Worm (Caenorhabditis elegans) whole organism, L2 larva: Measurements from ENCODE around the gene W02B12.13.

Experiments used
- C34F6.9 ChIP-seq: fragments of 150-350 bp; optimal IDR thresholded peaks from 2 replicates; lab custom pipeline; 2014; ENCODE audit warnings: missing biosample characterization, missing genetic modification characterization
- F13H6.1 ChIP-seq: sonication (generic microtip); optimal IDR thresholded peaks from 2 replicates; lab custom pipeline; 2016; ENCODE audit warnings: missing genetic modification characterization, missing compliant biosample characterization
- R02D3.7 ChIP-seq: fragments of 150-350 bp; optimal IDR thresholded peaks from 2 replicates; lab custom pipeline; 2014; ENCODE audit warnings: missing biosample characterization, missing genetic modification characterization
- Y55F3AM.14 ChIP-seq: fragments of 200-800 bp; sonication (Bioruptor generic); optimal IDR thresholded peaks from 2 replicates; lab custom pipeline; 2018; ENCODE audit warnings: mild to moderate bottlenecking, missing genetic modification characterization, missing compliant biosample characterization
- alr-1 ChIP-seq: fragments of 150-350 bp; optimal IDR thresholded peaks from 2 replicates; lab custom pipeline; 2014; ENCODE audit warnings: missing biosample characterization, missing genetic modification characterization
- aly-2 ChIP-seq: fragments of 150-350 bp; optimal IDR thresholded peaks from 2 replicates; lab custom pipeline; 2014; ENCODE audit warnings: missing biosample characterization, missing genetic modification characterization
- ama-1 ChIP-seq: fragments of 150-350 bp; optimal IDR thresholded peaks from 2 replicates; lab custom pipeline; 2018; ENCODE audit warnings: inconsistent platforms
- blmp-1 ChIP-seq: sonication (generic microtip); optimal IDR thresholded peaks from 2 replicates; lab custom pipeline; 2017; ENCODE audit warnings: missing genetic modification characterization, mild to moderate bottlenecking, missing compliant biosample characterization, antibody characterized with exemption, moderate library complexity; ENCODE audit not compliant: insufficient read depth
- ceh-16 ChIP-seq: fragments of 150-350 bp; optimal IDR thresholded peaks from 2 replicates; lab custom pipeline; 2014; ENCODE audit warnings: missing biosample characterization, missing genetic modification characterization
- crh-2 ChIP-seq: sonication (generic microtip); optimal IDR thresholded peaks from 2 replicates; lab custom pipeline; 2017; ENCODE audit warnings: missing biosample characterization, missing genetic modification characterization
- dmd-4 ChIP-seq: sonication (generic microtip); optimal IDR thresholded peaks from 2 replicates; lab custom pipeline; 2017; ENCODE audit warnings: missing biosample characterization, missing genetic modification characterization
- egl-27 ChIP-seq: sonication (generic microtip); optimal IDR thresholded peaks from 3 replicates; lab custom pipeline; 2017; ENCODE audit warnings: missing biosample characterization, missing genetic modification reagents, missing genetic modification characterization
- elt-3 ChIP-seq: sonication (generic microtip); optimal IDR thresholded peaks from 2 replicates; lab custom pipeline; 2017; ENCODE audit warnings: missing biosample characterization, missing genetic modification characterization
- fos-1 ChIP-seq: fragments of 150-350 bp; optimal IDR thresholded peaks from 2 replicates; lab custom pipeline; 2014; ENCODE audit warnings: missing biosample characterization, missing genetic modification characterization
- lin-13 ChIP-seq: fragments of 150-350 bp; optimal IDR thresholded peaks from 2 replicates; lab custom pipeline; 2014; ENCODE audit warnings: missing biosample characterization, missing genetic modification reagents, missing genetic modification characterization
- lin-39 ChIP-seq: fragments of 150-350 bp; optimal IDR thresholded peaks from 2 replicates; lab custom pipeline; 2014; ENCODE audit warnings: missing biosample characterization, missing genetic modification reagents, missing genetic modification characterization
- mbf-1 ChIP-seq: sonication (generic microtip); optimal IDR thresholded peaks from 2 replicates; lab custom pipeline; 2017; ENCODE audit warnings: missing biosample characterization, missing genetic modification characterization
- mdl-1 ChIP-seq, 2 experiments: fragments of 150-350 bp in 1 of 2; sonication (generic microtip) in 1 of 2; optimal IDR thresholded peaks; 2 replicates each; lab custom pipeline; 2017; ENCODE audit warnings: missing biosample characterization in 2 of 2, missing genetic modification characterization in 2 of 2
- nhr-10 ChIP-seq: sonication (generic microtip); optimal IDR thresholded peaks from 2 replicates; lab custom pipeline; 2017; ENCODE audit warnings: missing biosample characterization, missing genetic modification characterization
- nhr-11 ChIP-seq: fragments of 150-350 bp; optimal IDR thresholded peaks from 2 replicates; lab custom pipeline; 2014; ENCODE audit warnings: missing biosample characterization, missing genetic modification characterization
- nhr-129 ChIP-seq: fragments of 150-350 bp; optimal IDR thresholded peaks from 2 replicates; lab custom pipeline; 2014; ENCODE audit warnings: missing biosample characterization, missing genetic modification characterization
- nhr-21 ChIP-seq: fragments of 150-350 bp; optimal IDR thresholded peaks from 2 replicates; lab custom pipeline; 2014; ENCODE audit warnings: missing biosample characterization, missing genetic modification characterization
- nhr-23 ChIP-seq: fragments of 150-350 bp; optimal IDR thresholded peaks from 2 replicates; lab custom pipeline; 2014; ENCODE audit warnings: missing biosample characterization, missing genetic modification reagents, missing genetic modification characterization
- nhr-77 ChIP-seq: fragments of 150-350 bp; optimal IDR thresholded peaks from 2 replicates; lab custom pipeline; 2014; ENCODE audit warnings: missing biosample characterization, missing genetic modification characterization
- peb-1 ChIP-seq: fragments of 150-350 bp; optimal IDR thresholded peaks from 2 replicates; lab custom pipeline; 2014; ENCODE audit warnings: missing biosample characterization, missing genetic modification characterization
- skn-1 ChIP-seq: sonication (generic microtip); optimal IDR thresholded peaks from 2 replicates; lab custom pipeline; 2017; ENCODE audit warnings: missing biosample characterization, missing genetic modification characterization
- sma-3 ChIP-seq: sonication (generic microtip); optimal IDR thresholded peaks from 2 replicates; lab custom pipeline; 2016; ENCODE audit warnings: missing genetic modification reagents, missing genetic modification characterization, missing compliant biosample characterization
- sma-9 ChIP-seq, 2 experiments: fragments of 150-350 bp in 1 of 2; sonication (generic microtip) in 1 of 2; optimal IDR thresholded peaks; 2 replicates each; lab custom pipeline; 2014 to 2016; ENCODE audit warnings: missing genetic modification characterization in 2 of 2, mild to moderate bottlenecking in 1 of 2, missing biosample characterization in 1 of 2, missing compliant biosample characterization in 1 of 2, missing genetic modification reagents in 1 of 2, moderate library complexity in 1 of 2
- snpc-4 ChIP-seq: fragments of 150-350 bp; optimal IDR thresholded peaks from 2 replicates; lab custom pipeline; 2014; ENCODE audit warnings: missing biosample characterization, missing genetic modification characterization
- unc-39 ChIP-seq: fragments of 150-350 bp; optimal IDR thresholded peaks from 2 replicates; lab custom pipeline; 2014; ENCODE audit warnings: missing biosample characterization, missing genetic modification characterization
- unc-55 ChIP-seq: fragments of 150-350 bp; sonication (generic microtip); optimal IDR thresholded peaks from 3 replicates; lab custom pipeline; 2014; ENCODE audit warnings: missing biosample characterization, missing genetic modification reagents, missing genetic modification characterization
- unc-62 ChIP-seq: fragments of 150-350 bp; optimal IDR thresholded peaks from 2 replicates; lab custom pipeline; 2014; ENCODE audit warnings: missing biosample characterization, missing genetic modification reagents, missing genetic modification characterization
- zag-1 ChIP-seq: fragments of 150-350 bp; optimal IDR thresholded peaks from 2 replicates; lab custom pipeline; 2014; ENCODE audit warnings: missing biosample characterization, missing genetic modification characterization
- ztf-4 ChIP-seq: fragments of 150-350 bp; optimal IDR thresholded peaks from 2 replicates; lab custom pipeline; 2014; ENCODE audit warnings: missing biosample characterization, missing genetic modification characterization

W02B12.13 gene

ce11 chrII:11444973-11445372, at the start of gene W02B12.13:
W02B12.13 (plus strand) TSS chrII:11445273.
- no peak for TF ChIP-seq F13H6.1 (tag; lab: Kevin White, UChicago)
- no peak for TF ChIP-seq peb-1 (tag; lab: Kevin White, UChicago)
- no peak for TF ChIP-seq unc-55 (GFP tag; lab: Kevin White, UChicago)
- no peak for TF ChIP-seq mdl-1 (tag; optimal IDR thresholded peaks at IDR 0.05; lab: Kevin White, UChicago)
- TF ChIP-seq sma-3 (GFP tag; lab: Kevin White, UChicago), result no peak
- no peak for TF ChIP-seq crh-2 (tag; lab: Kevin White, UChicago)
- no peak for TF ChIP-seq nhr-23 (tag; lab: Kevin White, UChicago)
- no peak for TF ChIP-seq egl-27 (tag; lab: Kevin White, UChicago)
- no peak for TF ChIP-seq ztf-4 (tag; lab: Kevin White, UChicago)
- no peak for TF ChIP-seq snpc-4 (tag; lab: Kevin White, UChicago)
- no peak for TF ChIP-seq fos-1 (tag; lab: Kevin White, UChicago)
- TF ChIP-seq elt-3 (tag; lab: Kevin White, UChicago), result no peak
- TF ChIP-seq lin-39 (tag; lab: Kevin White, UChicago), result no peak
- TF ChIP-seq Y55F3AM.14 (GFP tag; lab: Kevin White, UChicago), result no peak
- no peak for TF ChIP-seq lin-13 (GFP tag; lab: Kevin White, UChicago)
- no peak for TF ChIP-seq sma-9 (GFP tag; optimal IDR thresholded peaks at IDR 0.05; lab: Kevin White, UChicago)
- TF ChIP-seq sma-9 (tag; optimal IDR thresholded peaks at IDR 0.05; lab: Kevin White, UChicago), result no peak
- no peak for TF ChIP-seq C34F6.9

ce11 chrII:11396217-11396616, 48.9 kb upstream of the W02B12.13 start:
- TF ChIP-seq sma-9 (GFP tag; optimal IDR thresholded peaks at IDR 0.05; lab: Kevin White, UChicago) (no peak), sma-9 (tag; optimal IDR thresholded peaks at IDR 0.05; lab: Kevin White, UChicago) (no peak), C34F6.9 (no peak), lin-13 (GFP tag; lab: Kevin White, UChicago) (no peak), nhr-10 (no peak), unc-39 (tag; lab: Kevin White, UChicago) (no peak), alr-1 (tag; lab: Kevin White, UChicago) (no peak), mdl-1 (tag; optimal IDR thresholded peaks at IDR 0.05; lab: Kevin White, UChicago) (no peak), nhr-129 (tag; lab: Kevin White, UChicago) (no peak), R02D3.7 (tag; lab: Kevin White, UChicago) (no peak), zag-1 (tag; lab: Kevin White, UChicago) (no peak), dmd-4 (tag; lab: Kevin White, UChicago) (no peak), nhr-21 (no peak), skn-1 (tag; lab: Kevin White, UChicago) (no peak), ceh-16 (tag; lab: Kevin White, UChicago) (no peak), unc-62 (no peak), unc-55 (GFP tag; lab: Kevin White, UChicago) (no peak)

ce11 chrII:11398787-11399186, 46.3 kb upstream of the W02B12.13 start:
- TF ChIP-seq unc-55 (GFP tag; lab: Kevin White, UChicago), result no peak
- TF ChIP-seq sma-3 (GFP tag; lab: Kevin White, UChicago), result no peak
- TF ChIP-seq snpc-4 (tag; lab: Kevin White, UChicago), result no peak
- TF ChIP-seq elt-3 (tag; lab: Kevin White, UChicago), result no peak
- TF ChIP-seq R02D3.7 (tag; lab: Kevin White, UChicago), result no peak
- no peak for TF ChIP-seq mbf-1 (tag; lab: Kevin White, UChicago)
- no peak for TF ChIP-seq Y55F3AM.14 (GFP tag; lab: Kevin White, UChicago)
- TF ChIP-seq fos-1 (tag; lab: Kevin White, UChicago), result no peak
- no peak for TF ChIP-seq C34F6.9
- no peak for TF ChIP-seq F13H6.1 (tag; lab: Kevin White, UChicago)
- TF ChIP-seq crh-2 (tag; lab: Kevin White, UChicago), result no peak
- TF ChIP-seq aly-2 (tag; lab: Kevin White, UChicago), result no peak
- TF ChIP-seq nhr-77, result no peak
- TF ChIP-seq ama-1 (lab: Kevin White, UChicago), result no peak
- TF ChIP-seq nhr-21, result no peak
- TF ChIP-seq blmp-1, result no peak
- no peak for TF ChIP-seq nhr-11 (tag; lab: Kevin White, UChicago)
- no peak for TF ChIP-seq peb-1 (tag; lab: Kevin White, UChicago)
- TF ChIP-seq, all 48 proteins: peak for 0

ce11 chrII:11400386-11400785, 44.7 kb upstream of the W02B12.13 start:
- no peak for TF ChIP-seq ama-1 (lab: Kevin White, UChicago)
- peak; percentile 7 for TF ChIP-seq nhr-129 (tag; lab: Kevin White, UChicago)
